Worm (Caenorhabditis elegans) whole organism, L4/young adult: ENCODE results near the gene W04G3.5.

ENCODE experiments used
- dao-5 ChIP-seq: sonication (generic microtip); optimal IDR thresholded peaks from 2 replicates; lab custom pipeline; 2016; ENCODE audit warnings: missing genotype, missing genetic modification characterization, moderate library complexity, missing compliant biosample characterization
- him-1 ChIP-seq: sonication (generic microtip); optimal IDR thresholded peaks from 2 replicates; lab custom pipeline; 2016; ENCODE audit warnings: missing genotype, missing genetic modification reagents, missing genetic modification characterization, missing compliant biosample characterization

DNA sequence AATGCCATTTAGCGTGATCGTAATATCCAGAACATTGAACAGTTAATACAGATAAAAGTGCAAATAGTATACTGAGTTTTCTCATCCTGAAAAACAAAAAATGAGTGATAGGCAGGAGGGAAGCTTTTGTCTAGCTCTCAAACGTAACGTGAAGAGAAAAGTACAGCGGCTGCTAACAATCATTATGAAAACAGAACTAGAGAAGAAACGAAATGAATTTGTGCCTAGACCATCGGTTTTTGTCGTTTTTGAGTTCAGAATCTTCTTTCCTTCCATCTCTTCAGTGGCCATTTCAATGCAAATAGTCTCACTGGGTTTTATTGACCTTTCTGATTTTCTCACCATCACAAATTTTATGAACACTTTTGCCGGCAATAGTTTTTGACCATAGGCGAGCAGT, 11.7 kb downstream of the W04G3.5 start, which contains the start of gene W04G3.7:
- TF ChIP-seq him-1 (tag; lab: Kevin White, UChicago): no peak
- no peak for TF ChIP-seq dao-5 (tag; lab: Kevin White, UChicago)
